In genomic region chr2L:8574947-8575346, dm6 we compare ENCODE assay signal across 4 fruit fly cellular contexts.
TF ChIP-seq lines count a peak whose summit lies in the region.

No protein-coding gene starts in this region.

TF ChIP-seq in whole organism, adult, 20 proteins besides CTCF, POLR2A, EP300 and RAD21 (continued from another document):
- TF ChIP-seq Hr96 (GFP tag; optimal IDR thresholded peaks at IDR 0.05; lab: Kevin White, UChicago), result no peak

TF ChIP-seq in whole organism, embryonic, 481 proteins besides CTCF, POLR2A, EP300 and RAD21 (continued from another document and continues in another):
- 0 out of 3 replicates have a peak, but pooled peaks have one; percentile 19 for TF ChIP-seq sr (GFP tag; IDR thresholded peaks at IDR 0.05; lab: Robert Waterston, UW)
- peak; percentile 78 for TF ChIP-seq CG4404 (GFP tag; IDR thresholded peaks at IDR 0.05; lab: Robert Waterston, UW)
- no peak for TF ChIP-seq CG33213 (GFP tag; optimal IDR thresholded peaks at IDR 0.05; lab: Kevin White, UChicago)
- peak; percentile 47 to 71 for TF ChIP-seq chif (GFP tag; optimal IDR thresholded peaks at IDR 0.05; lab: Kevin White, UChicago)
- no peak for TF ChIP-seq mam (GFP tag; optimal IDR thresholded peaks at IDR 0.05; lab: Kevin White, UChicago)
- peak; percentile 61 for TF ChIP-seq CG12104 (GFP tag; optimal IDR thresholded peaks at IDR 0.05; lab: Kevin White, UChicago)
- TF ChIP-seq CG17359 (tag; optimal IDR thresholded peaks at IDR 0.05; lab: Kevin White, UChicago), result peak; percentile 92
- peak; percentile 76; the same call in 1 of the 3 replicates for TF ChIP-seq CG11456 (GFP tag; IDR thresholded peaks at IDR 0.05; lab: Robert Waterston, UW)
- peak; percentile 93 for TF ChIP-seq Awh (GFP tag; IDR thresholded peaks at IDR 0.05; lab: Robert Waterston, UW)
- TF ChIP-seq TFAM (GFP tag; optimal IDR thresholded peaks at IDR 0.05; lab: Kevin White, UChicago), result peak; percentile 65
- peak; percentile 88 for TF ChIP-seq row (GFP tag; IDR thresholded peaks at IDR 0.05; lab: Robert Waterston, UW)
- TF ChIP-seq NFAT (GFP tag; IDR thresholded peaks at IDR 0.05; lab: Robert Waterston, UW), result 0 out of 2 replicates have a peak, but pooled peaks have one; percentile 22
- no peak for TF ChIP-seq Neu2 (GFP tag; optimal IDR thresholded peaks at IDR 0.05; lab: Kevin White, UChicago; ENCODE audit: borderline replicate concordance)
- peak; percentile 84 for TF ChIP-seq CG10267 (tag; optimal IDR thresholded peaks at IDR 0.05; lab: Kevin White, UChicago)
- peak; percentile 5 for TF ChIP-seq YL-1 (GFP tag; optimal IDR thresholded peaks at IDR 0.05; lab: Kevin White, UChicago)
- TF ChIP-seq Stat92E (GFP tag; optimal IDR thresholded peaks at IDR 0.05; lab: Kevin White, UChicago), result peak in 1 of 3 experiments; percentile 18
- peak; percentile 82 for TF ChIP-seq onecut (GFP tag; IDR thresholded peaks at IDR 0.05; lab: Robert Waterston, UW)
- TF ChIP-seq ranshi (GFP tag; IDR thresholded peaks at IDR 0.05; lab: Robert Waterston, UW), result peak; percentile 90
- TF ChIP-seq her (GFP tag; optimal IDR thresholded peaks at IDR 0.05; lab: Kevin White, UChicago), result no peak
- peak; percentile 92 for TF ChIP-seq Blimp-1 (GFP tag; optimal IDR thresholded peaks at IDR 0.05; lab: Kevin White, UChicago)
- peak; percentile 87 for TF ChIP-seq CG13424 (tag; optimal IDR thresholded peaks at IDR 0.05; lab: Kevin White, UChicago)
- TF ChIP-seq CG3407 (GFP tag; optimal IDR thresholded peaks at IDR 0.05; lab: Kevin White, UChicago), result peak; percentile 87
- TF ChIP-seq da (GFP tag; optimal IDR thresholded peaks at IDR 0.05; lab: Kevin White, UChicago), result no peak
- TF ChIP-seq p53 (GFP tag; optimal IDR thresholded peaks at IDR 0.05; lab: Kevin White, UChicago), result no peak
- TF ChIP-seq Hand (GFP tag; optimal IDR thresholded peaks at IDR 0.05; lab: Kevin White, UChicago), result no peak
- TF ChIP-seq Hmx (GFP tag; optimal IDR thresholded peaks at IDR 0.05; lab: Kevin White, UChicago), result no peak
- TF ChIP-seq CG10959 (GFP tag; IDR thresholded peaks at IDR 0.05; lab: Robert Waterston, UW), result peak; percentile 89
- TF ChIP-seq Jarid2 (GFP tag; optimal IDR thresholded peaks at IDR 0.05; lab: Kevin White, UChicago), result peak; percentile 61
- TF ChIP-seq Dad (GFP tag; optimal IDR thresholded peaks at IDR 0.05; lab: Kevin White, UChicago), result peak; percentile 31
- TF ChIP-seq pfk (GFP tag; optimal IDR thresholded peaks at IDR 0.05; lab: Kevin White, UChicago), result no peak
- peak; percentile 86 for TF ChIP-seq nom (GFP tag; optimal IDR thresholded peaks at IDR 0.05; lab: Kevin White, UChicago)
- TF ChIP-seq fd3F (GFP tag; optimal IDR thresholded peaks at IDR 0.05; lab: Kevin White, UChicago), result peak; percentile 29
- peak; percentile 75 for TF ChIP-seq CG11723 (GFP tag; optimal IDR thresholded peaks at IDR 0.05; lab: Kevin White, UChicago)
- TF ChIP-seq Oli (tag; optimal IDR thresholded peaks at IDR 0.05; lab: Kevin White, UChicago), result peak; percentile 91
- TF ChIP-seq CG15601 (tag; optimal IDR thresholded peaks at IDR 0.05; lab: Kevin White, UChicago), result peak; percentile 88
- peak; percentile 81 for TF ChIP-seq ewg (GFP tag; optimal IDR thresholded peaks at IDR 0.05; lab: Kevin White, UChicago)
- peak; percentile 86 for TF ChIP-seq peb (GFP tag; IDR thresholded peaks at IDR 0.05; lab: Robert Waterston, UW)
- TF ChIP-seq luna (GFP tag; optimal IDR thresholded peaks at IDR 0.05; lab: Kevin White, UChicago), result no peak
- TF ChIP-seq Scr (GFP tag; IDR thresholded peaks at IDR 0.05; lab: Robert Waterston, UW; ENCODE audit: partially characterized antibody), result no peak
- peak; percentile 95 for TF ChIP-seq zfh1 (GFP tag; IDR thresholded peaks at IDR 0.05; lab: Robert Waterston, UW)
- no peak for TF ChIP-seq tna (GFP tag; IDR thresholded peaks at IDR 0.05; lab: Robert Waterston, UW; ENCODE audit: partially characterized antibody)
- TF ChIP-seq Opbp (GFP tag; IDR thresholded peaks at IDR 0.05; lab: Robert Waterston, UW; ENCODE audit: partially characterized antibody), result no peak

TF ChIP-seq in whole organism, prepupa, 60 proteins besides CTCF, POLR2A, EP300 and RAD21 (continued from another document):
- TF ChIP-seq CG3919 (GFP tag; optimal IDR thresholded peaks at IDR 0.05; lab: Kevin White, UChicago) (peak; percentile 95), CG6276 (GFP tag; optimal IDR thresholded peaks at IDR 0.05; lab: Kevin White, UChicago) (peak; percentile 90), topi (GFP tag; optimal IDR thresholded peaks at IDR 0.05; lab: Kevin White, UChicago) (peak; percentile 88), Smox (GFP tag; optimal IDR thresholded peaks at IDR 0.05; lab: Kevin White, UChicago) (peak; percentile 88), cyc (GFP tag; optimal IDR thresholded peaks at IDR 0.05; lab: Kevin White, UChicago) (peak; percentile 82), Ets96B (tag; optimal IDR thresholded peaks at IDR 0.05; lab: Kevin White, UChicago) (peak; percentile 95), Sox14 (GFP tag; optimal IDR thresholded peaks at IDR 0.05; lab: Kevin White, UChicago) (peak; percentile 90), CG6792 (GFP tag; optimal IDR thresholded peaks at IDR 0.05; lab: Kevin White, UChicago) (peak; percentile 90), achi (GFP tag; optimal IDR thresholded peaks at IDR 0.05; lab: Kevin White, UChicago) (peak; percentile 96), CG7368 (GFP tag; optimal IDR thresholded peaks at IDR 0.05; lab: Kevin White, UChicago) (peak; percentile 84), CG32006 (GFP tag; optimal IDR thresholded peaks at IDR 0.05; lab: Kevin White, UChicago) (peak; percentile 92), svp (GFP tag; lab: Kevin White, UChicago) (peak; percentile 95), ss (GFP tag; optimal IDR thresholded peaks at IDR 0.05; lab: Kevin White, UChicago) (peak; percentile 91 to 93), CG8632 (GFP tag; optimal IDR thresholded peaks at IDR 0.05; lab: Kevin White, UChicago) (peak; percentile 88), Blimp-1 (GFP tag; optimal IDR thresholded peaks at IDR 0.05; lab: Kevin White, UChicago) (peak; percentile 48), CG8119 (GFP tag; IDR thresholded peaks at IDR 0.05; lab: Robert Waterston, UW) (peak; percentile 96), lz (GFP tag; optimal IDR thresholded peaks at IDR 0.05; lab: Kevin White, UChicago) (peak; percentile 85), CG4318 (GFP tag; optimal IDR thresholded peaks at IDR 0.05; lab: Kevin White, UChicago) (peak; percentile 77), Sox102F (GFP tag; optimal IDR thresholded peaks at IDR 0.05; lab: Kevin White, UChicago) (peak; percentile 83), dsx (GFP tag; optimal IDR thresholded peaks at IDR 0.05; lab: Kevin White, UChicago; ENCODE audit: poor library complexity, severe bottlenecking) (peak; percentile 91), CG3032 (tag; optimal IDR thresholded peaks at IDR 0.05; lab: Kevin White, UChicago) (peak; percentile 91), CG6163 (GFP tag; IDR thresholded peaks at IDR 0.05; lab: Robert Waterston, UW) (peak; percentile 97), CG8319 (GFP tag; optimal IDR thresholded peaks at IDR 0.05; lab: Kevin White, UChicago) (peak; percentile 85), Eip78C (GFP tag; lab: Kevin White, UChicago) (peak; percentile 98), acj6 (GFP tag; optimal IDR thresholded peaks at IDR 0.05; lab: Kevin White, UChicago) (peak; percentile 94), net (GFP tag; optimal IDR thresholded peaks at IDR 0.05; lab: Kevin White, UChicago) (peak; percentile 94), salr (GFP tag; optimal IDR thresholded peaks at IDR 0.05; lab: Kevin White, UChicago) (peak; percentile 90 to 93), CG16779 (tag; optimal IDR thresholded peaks at IDR 0.05; lab: Kevin White, UChicago) (peak; percentile 86), fkh (GFP tag; optimal IDR thresholded peaks at IDR 0.05; lab: Kevin White, UChicago) (no peak), CG34406 (GFP tag; optimal IDR thresholded peaks at IDR 0.05; lab: Kevin White, UChicago) (peak; percentile 90), Hr38 (GFP tag; optimal IDR thresholded peaks at IDR 0.05; lab: Kevin White, UChicago) (no peak), Gug (GFP tag; IDR thresholded peaks at IDR 0.05; lab: Robert Waterston, UW) (peak; percentile 94), OdsH (GFP tag; optimal IDR thresholded peaks at IDR 0.05; lab: Kevin White, UChicago) (peak; percentile 95), fd85E (GFP tag; optimal IDR thresholded peaks at IDR 0.05; lab: Kevin White, UChicago) (peak; percentile 75), Eip75B (GFP tag; optimal IDR thresholded peaks at IDR 0.05; lab: Kevin White, UChicago) (peak; percentile 88), spab (GFP tag; optimal IDR thresholded peaks at IDR 0.05; lab: Kevin White, UChicago) (peak; percentile 92), CG11294 (GFP tag; IDR thresholded peaks at IDR 0.05; lab: Robert Waterston, UW) (peak; percentile 91), Sox15 (GFP tag; optimal IDR thresholded peaks at IDR 0.05; lab: Kevin White, UChicago) (peak; percentile 84), CG10631 (GFP tag; optimal IDR thresholded peaks at IDR 0.05; lab: Kevin White, UChicago) (peak; percentile 97), esn (GFP tag; optimal IDR thresholded peaks at IDR 0.05; lab: Kevin White, UChicago) (peak; percentile 91), Ets21C (GFP tag; optimal IDR thresholded peaks at IDR 0.05; lab: Kevin White, UChicago) (peak; percentile 73)

TF ChIP-seq in whole organism, wandering third instar larva, 38 proteins besides CTCF, POLR2A, EP300 and RAD21 (continued from another document):
- TF ChIP-seq HLH106 (tag; optimal IDR thresholded peaks at IDR 0.05; lab: Kevin White, UChicago) (peak; percentile 79), CG32264 (GFP tag; optimal IDR thresholded peaks at IDR 0.05; lab: Kevin White, UChicago) (peak; percentile 38), OdsH (GFP tag; optimal IDR thresholded peaks at IDR 0.05; lab: Kevin White, UChicago) (peak; percentile 88), Dif (GFP tag; optimal IDR thresholded peaks at IDR 0.05; lab: Kevin White, UChicago; ENCODE audit: partially characterized antibody) (no peak), Mio (GFP tag; optimal IDR thresholded peaks at IDR 0.05; lab: Kevin White, UChicago) (no peak), Rel (GFP tag; optimal IDR thresholded peaks at IDR 0.05; lab: Kevin White, UChicago) (peak; percentile 72), Rel (tag; optimal IDR thresholded peaks at IDR 0.05; lab: Kevin White, UChicago) (peak; percentile 30), pan (optimal IDR thresholded peaks at IDR 0.05; lab: Kevin White, UChicago) (no peak), dl (GFP tag; optimal IDR thresholded peaks at IDR 0.05; lab: Kevin White, UChicago; ENCODE audit: insufficient read depth in 1 of 2, partially characterized antibody in 2 of 2) (no peak), Hr78 (GFP tag; optimal IDR thresholded peaks at IDR 0.05; lab: Kevin White, UChicago) (no peak), rgr (GFP tag; optimal IDR thresholded peaks at IDR 0.05; lab: Kevin White, UChicago) (peak; percentile 88), dmrt93B (GFP tag; optimal IDR thresholded peaks at IDR 0.05; lab: Kevin White, UChicago) (peak; percentile 65), CrebA (GFP tag; optimal IDR thresholded peaks at IDR 0.05; lab: Kevin White, UChicago; ENCODE audit: borderline replicate concordance) (no peak), jim (GFP tag; optimal IDR thresholded peaks at IDR 0.05; lab: Kevin White, UChicago) (no peak), Dfd (GFP tag; optimal IDR thresholded peaks at IDR 0.05; lab: Kevin White, UChicago) (no peak), ey (GFP tag; optimal IDR thresholded peaks at IDR 0.05; lab: Kevin White, UChicago) (peak; percentile 79)
TF ChIP-seq in whole organism, wandering third instar larva: peak in this region for 22.
